Fruit fly (Drosophila melanogaster) whole organism, prepupa: ENCODE data around the gene Tm1.

Source experiments
- Blimp-1 ChIP-seq: fragments of 200-800 bp; sonication (Bioruptor generic); optimal IDR thresholded peaks from 3 replicates; lab custom pipeline; 2017; ENCODE audit warnings: missing biosample characterization, missing genetic modification characterization, mild to moderate bottlenecking, moderate library complexity, missing genetic modification reagents
- CG16779 ChIP-seq: fragments of 200-800 bp; sonication (Bioruptor generic); optimal IDR thresholded peaks from 3 replicates; lab custom pipeline; 2017; ENCODE audit warnings: missing biosample characterization, mild to moderate bottlenecking, missing genetic modification characterization
- CG4318 ChIP-seq: fragments of 200-800 bp; sonication (Bioruptor generic); optimal IDR thresholded peaks from 3 replicates; lab custom pipeline; 2017; ENCODE audit warnings: missing biosample characterization, mild to moderate bottlenecking, missing genetic modification characterization
- CG6163 ChIP-seq: fragments of 200-800 bp; sonication (Bioruptor generic); IDR thresholded peaks from 3 replicates; pipeline ENCODE4 v1.3.6; 2022; ENCODE audit warnings: missing biosample characterization, missing genetic modification characterization
- CG6854 ChIP-seq: fragments of 200-800 bp; sonication (Bioruptor generic); optimal IDR thresholded peaks from 2 replicates; lab custom pipeline; 2017; ENCODE audit warnings: missing biosample characterization, mild to moderate bottlenecking, missing genetic modification characterization
- Eip78C ChIP-seq: fragments of 200-800 bp; sonication (Bioruptor generic); peaks from one replicate; lab custom pipeline; 2016; ENCODE audit warnings: missing biosample characterization, missing genetic modification characterization
- Ets21C ChIP-seq: fragments of 200-800 bp; sonication (Bioruptor generic); optimal IDR thresholded peaks from 3 replicates; lab custom pipeline; 2016; ENCODE audit warnings: missing biosample characterization, missing genetic modification characterization
- Gug ChIP-seq: fragments of 200-800 bp; sonication (Bioruptor generic); IDR thresholded peaks from 2 replicates; pipeline ENCODE4 v1.3.6; 2022; ENCODE audit warnings: missing biosample characterization, missing genetic modification characterization
- Smox ChIP-seq: fragments of 200-800 bp; sonication (Bioruptor generic); optimal IDR thresholded peaks from 3 replicates; lab custom pipeline; 2016; ENCODE audit warnings: missing biosample characterization, missing genetic modification characterization
- Sox15 ChIP-seq: fragments of 200-800 bp; sonication (Bioruptor generic); optimal IDR thresholded peaks from 3 replicates; lab custom pipeline; 2016; ENCODE audit warnings: missing biosample characterization, missing genetic modification characterization
- acj6 ChIP-seq: fragments of 200-800 bp; sonication (Bioruptor generic); optimal IDR thresholded peaks from 3 replicates; lab custom pipeline; 2016; ENCODE audit warnings: missing biosample characterization, missing genetic modification characterization
- fkh ChIP-seq: fragments of 200-800 bp; sonication (Bioruptor generic); optimal IDR thresholded peaks from 3 replicates; lab custom pipeline; 2017; ENCODE audit warnings: missing biosample characterization, mild to moderate bottlenecking, missing genetic modification characterization, moderate library complexity
- salr ChIP-seq, 2 experiments: fragments of 200-800 bp; sonication (Bioruptor generic); optimal IDR thresholded peaks; 3 replicates each; lab custom pipeline; 2016 to 2018; ENCODE audit warnings: missing biosample characterization in 2 of 2, missing genetic modification characterization in 2 of 2, mild to moderate bottlenecking in 1 of 2

- TF ChIP-seq CG16779 (no peak), Eip78C (GFP tag; lab: Kevin White, UChicago) (peak; percentile 45), acj6 (GFP tag; lab: Kevin White, UChicago) (no peak), Smox (no peak), CG4318 (GFP tag; lab: Kevin White, UChicago) (no peak), Blimp-1 (GFP tag; lab: Kevin White, UChicago) (no peak), Ets21C (GFP tag; lab: Kevin White, UChicago) (no peak), CG6163 (no peak), fkh (no peak), CG6854 (GFP tag; lab: Kevin White, UChicago) (no peak), salr (GFP tag; optimal IDR thresholded peaks at IDR 0.05; lab: Kevin White, UChicago) (no peak), Sox15 (GFP tag; lab: Kevin White, UChicago) (no peak), Gug (GFP tag; lab: Robert Waterston, UW) (no peak)
These were observed 31.4 kb upstream of the Tm1 start for dm6 chr3R:15246601-15247000.
